Fruit fly (Drosophila melanogaster) whole organism, prepupa: ENCODE measurements around the gene GluRIIE.

ENCODE experiments used
- Blimp-1 ChIP-seq: fragments of 200-800 bp; sonication (Bioruptor generic); optimal IDR thresholded peaks from 3 replicates; lab custom pipeline; 2017; ENCODE audit warnings: missing biosample characterization, missing genetic modification characterization, mild to moderate bottlenecking, moderate library complexity, missing genetic modification reagents
- CG10631 ChIP-seq: fragments of 200-800 bp; sonication (Bioruptor generic); optimal IDR thresholded peaks from 2 replicates; lab custom pipeline; 2016; ENCODE audit warnings: missing biosample characterization, missing genetic modification characterization
- CG11762 ChIP-seq: fragments of 200-800 bp; sonication (Bioruptor generic); optimal IDR thresholded peaks from 3 replicates; lab custom pipeline; 2016; ENCODE audit warnings: missing biosample characterization, missing genetic modification characterization; ENCODE audit not compliant: insufficient read depth
- CG11902 ChIP-seq: fragments of 200-800 bp; sonication (Bioruptor generic); optimal IDR thresholded peaks from 3 replicates; lab custom pipeline; 2016; ENCODE audit warnings: missing biosample characterization, missing genetic modification characterization
- CG1621 ChIP-seq: fragments of 200-800 bp; sonication (Bioruptor generic); optimal IDR thresholded peaks from 3 replicates; lab custom pipeline; 2018; ENCODE audit warnings: missing biosample characterization, mild to moderate bottlenecking, missing genetic modification characterization
- CG16779 ChIP-seq: fragments of 200-800 bp; sonication (Bioruptor generic); optimal IDR thresholded peaks from 3 replicates; lab custom pipeline; 2017; ENCODE audit warnings: missing biosample characterization, mild to moderate bottlenecking, missing genetic modification characterization
- CG3919 ChIP-seq: fragments of 200-800 bp; sonication (Bioruptor generic); optimal IDR thresholded peaks from 3 replicates; lab custom pipeline; 2016; ENCODE audit warnings: missing biosample characterization, missing genetic modification characterization
- CG6276 ChIP-seq: fragments of 200-800 bp; sonication (Bioruptor generic); optimal IDR thresholded peaks from 2 replicates; lab custom pipeline; 2017; ENCODE audit warnings: missing biosample characterization, mild to moderate bottlenecking, missing genetic modification characterization
- CG6792 ChIP-seq: fragments of 200-800 bp; sonication (Bioruptor generic); optimal IDR thresholded peaks from 3 replicates; lab custom pipeline; 2016; ENCODE audit warnings: missing biosample characterization, missing genetic modification characterization
- CG6808 ChIP-seq: fragments of 200-800 bp; sonication (Bioruptor generic); optimal IDR thresholded peaks from 3 replicates; lab custom pipeline; 2017; ENCODE audit warnings: missing biosample characterization, missing genetic modification characterization, mild to moderate bottlenecking, moderate library complexity, missing genetic modification reagents
- CG7368 ChIP-seq: fragments of 200-800 bp; sonication (Bioruptor generic); optimal IDR thresholded peaks from 3 replicates; lab custom pipeline; 2016; ENCODE audit warnings: missing biosample characterization, missing genetic modification characterization
- CG8119 ChIP-seq: fragments of 200-800 bp; sonication (Bioruptor generic); IDR thresholded peaks from 3 replicates; pipeline ENCODE4 v1.3.6; 2022; ENCODE audit warnings: missing biosample characterization, missing genetic modification characterization
- CG9139 ChIP-seq: fragments of 200-800 bp; sonication (Bioruptor generic); optimal IDR thresholded peaks from 3 replicates; lab custom pipeline; 2017; ENCODE audit warnings: missing biosample characterization, mild to moderate bottlenecking, missing genetic modification characterization
- Eip75B ChIP-seq: fragments of 200-800 bp; sonication (Bioruptor generic); optimal IDR thresholded peaks from 3 replicates; lab custom pipeline; 2016; ENCODE audit warnings: missing biosample characterization, missing genetic modification characterization
- Eip78C ChIP-seq: fragments of 200-800 bp; sonication (Bioruptor generic); peaks from one replicate; lab custom pipeline; 2016; ENCODE audit warnings: missing biosample characterization, missing genetic modification characterization
- Hr39 ChIP-seq: fragments of 200-800 bp; sonication (Bioruptor generic); optimal IDR thresholded peaks from 2 replicates; lab custom pipeline; 2016; ENCODE audit warnings: missing biosample characterization, missing genetic modification characterization
- Met ChIP-seq: fragments of 200-800 bp; sonication (Bioruptor generic); optimal IDR thresholded peaks from 3 replicates; lab custom pipeline; 2016; ENCODE audit warnings: missing biosample characterization, missing genetic modification characterization
- OdsH ChIP-seq: fragments of 200-800 bp; sonication (Bioruptor generic); optimal IDR thresholded peaks from 3 replicates; lab custom pipeline; 2016; ENCODE audit warnings: missing biosample characterization, missing genetic modification characterization
- Smox ChIP-seq: fragments of 200-800 bp; sonication (Bioruptor generic); optimal IDR thresholded peaks from 3 replicates; lab custom pipeline; 2016; ENCODE audit warnings: missing biosample characterization, missing genetic modification characterization
- Sox102F ChIP-seq: fragments of 200-800 bp; sonication (Bioruptor generic); optimal IDR thresholded peaks from 2 replicates; lab custom pipeline; 2016; ENCODE audit warnings: missing biosample characterization, mild to moderate bottlenecking, missing genetic modification characterization
- Sox14 ChIP-seq: fragments of 200-800 bp; sonication (Bioruptor generic); optimal IDR thresholded peaks from 3 replicates; lab custom pipeline; 2016; ENCODE audit warnings: missing biosample characterization, missing genetic modification characterization
- Sox15 ChIP-seq: fragments of 200-800 bp; sonication (Bioruptor generic); optimal IDR thresholded peaks from 3 replicates; lab custom pipeline; 2016; ENCODE audit warnings: missing biosample characterization, missing genetic modification characterization
- dac ChIP-seq: fragments of 200-800 bp; sonication (Bioruptor generic); optimal IDR thresholded peaks from 2 replicates; lab custom pipeline; 2017; ENCODE audit warnings: missing biosample characterization, mild to moderate bottlenecking, missing genetic modification characterization
- dsx ChIP-seq: fragments of 200-800 bp; optimal IDR thresholded peaks from 3 replicates; lab custom pipeline; 2019; ENCODE audit warnings: missing biosample characterization, mild to moderate bottlenecking, missing genetic modification characterization, moderate library complexity; ENCODE audit not compliant: poor library complexity, severe bottlenecking
- eg ChIP-seq: fragments of 200-800 bp; sonication (Bioruptor generic); IDR thresholded peaks from 3 replicates; pipeline ENCODE4 v1.3.6; 2022; ENCODE audit warnings: missing biosample characterization, missing genetic modification characterization
- esn ChIP-seq: fragments of 200-800 bp; sonication (Bioruptor generic); optimal IDR thresholded peaks from 2 replicates; lab custom pipeline; 2016; ENCODE audit warnings: missing biosample characterization, mild to moderate bottlenecking, missing genetic modification characterization, moderate library complexity
- fd59A ChIP-seq: fragments of 200-800 bp; sonication (Bioruptor generic); optimal IDR thresholded peaks from 2 replicates; lab custom pipeline; 2017; ENCODE audit warnings: missing biosample characterization, mild to moderate bottlenecking, missing genetic modification characterization, missing genetic modification reagents
- fkh ChIP-seq: fragments of 200-800 bp; sonication (Bioruptor generic); optimal IDR thresholded peaks from 3 replicates; lab custom pipeline; 2017; ENCODE audit warnings: missing biosample characterization, mild to moderate bottlenecking, missing genetic modification characterization, moderate library complexity
- lz ChIP-seq: fragments of 200-800 bp; sonication (Bioruptor generic); optimal IDR thresholded peaks from 3 replicates; lab custom pipeline; 2016; ENCODE audit warnings: missing biosample characterization, missing genetic modification characterization
- net ChIP-seq: fragments of 200-800 bp; sonication (Bioruptor generic); optimal IDR thresholded peaks from 3 replicates; lab custom pipeline; 2016; ENCODE audit warnings: missing biosample characterization, missing genetic modification characterization
- ss ChIP-seq, 2 experiments: fragments of 200-800 bp; sonication (Bioruptor generic); optimal IDR thresholded peaks; 2 replicates in 1 of 2; 3 replicates in 1 of 2; lab custom pipeline; 2017 to 2018; ENCODE audit warnings: mild to moderate bottlenecking in 2 of 2, missing biosample characterization in 2 of 2, missing genetic modification characterization in 2 of 2, moderate library complexity in 1 of 2
- topi ChIP-seq: fragments of 200-800 bp; sonication (Bioruptor generic); optimal IDR thresholded peaks from 3 replicates; lab custom pipeline; 2016; ENCODE audit warnings: missing biosample characterization, missing genetic modification characterization
- vri ChIP-seq: fragments of 200-800 bp; sonication (Bioruptor generic); optimal IDR thresholded peaks from 3 replicates; lab custom pipeline; 2016; ENCODE audit warnings: missing biosample characterization, mild to moderate bottlenecking, missing genetic modification characterization

GluRIIE gene

dm6 chr3R:20648616-20649015 lies at the start of gene GluRIIE:
GluRIIE (minus strand) TSS chr3R:20648716.
- TF ChIP-seq net (GFP tag; lab: Kevin White, UChicago) (no peak), topi (no peak), CG8119 (no peak), Eip75B (GFP tag; lab: Kevin White, UChicago) (no peak), vri (GFP tag; lab: Kevin White, UChicago) (no peak), CG6276 (GFP tag; lab: Kevin White, UChicago) (no peak), CG1621 (tag; lab: Kevin White, UChicago) (no peak), Met (GFP tag; lab: Kevin White, UChicago) (no peak), CG9139 (GFP tag; lab: Kevin White, UChicago) (no peak), CG11762 (GFP tag; lab: Kevin White, UChicago) (no peak), Blimp-1 (GFP tag; lab: Kevin White, UChicago) (no peak), ss (GFP tag; optimal IDR thresholded peaks at IDR 0.05; lab: Kevin White, UChicago) (no peak), fkh (GFP tag; lab: Kevin White, UChicago) (no peak), Sox102F (no peak), CG11902 (GFP tag; lab: Kevin White, UChicago) (no peak), CG6792 (GFP tag; lab: Kevin White, UChicago) (no peak)
- TF ChIP-seq, all 60 proteins: peak for 0

dm6 chr3R:20677251-20677650 lies 28.7 kb upstream of the GluRIIE start, which contains the start of gene CG4000:
CG4000 (minus strand) TSS chr3R:20677351.
- no peak for TF ChIP-seq fd59A
- TF ChIP-seq Hr39 (GFP tag; lab: Kevin White, UChicago) = no peak
- TF ChIP-seq CG16779 (tag; lab: Kevin White, UChicago) = no peak
- TF ChIP-seq Met (GFP tag; lab: Kevin White, UChicago) = no peak
- TF ChIP-seq lz (GFP tag; lab: Kevin White, UChicago) = no peak
- TF ChIP-seq CG6808 (GFP tag; lab: Kevin White, UChicago) = no peak
- no peak for TF ChIP-seq Eip78C (GFP tag; lab: Kevin White, UChicago)
- TF ChIP-seq OdsH (GFP tag; lab: Kevin White, UChicago) = no peak
- no peak for TF ChIP-seq CG9139 (GFP tag; lab: Kevin White, UChicago)
- no peak for TF ChIP-seq vri (GFP tag; lab: Kevin White, UChicago)
- no peak for TF ChIP-seq CG7368 (GFP tag; lab: Kevin White, UChicago)
- no peak for TF ChIP-seq Smox (GFP tag; lab: Kevin White, UChicago)
- TF ChIP-seq dac (GFP tag; lab: Kevin White, UChicago) = no peak

- TF ChIP-seq CG10631 (no peak), CG3919 (GFP tag; lab: Kevin White, UChicago) (no peak), Sox102F (no peak), CG9139 (GFP tag; lab: Kevin White, UChicago) (no peak), dac (GFP tag; lab: Kevin White, UChicago) (no peak), net (GFP tag; lab: Kevin White, UChicago) (no peak), Sox14 (GFP tag; lab: Kevin White, UChicago) (no peak), esn (no peak), Sox15 (GFP tag; lab: Kevin White, UChicago) (no peak)
- TF ChIP-seq, all 60 proteins: peak for 0
These were observed 27.3 kb upstream of the GluRIIE start for dm6 chr3R:20675772-20676171.

dm6 chr3R:20669040-20669621 lies 20.6 kb upstream of the GluRIIE start, which contains the start of gene Cpr92F:
Cpr92F (plus strand) TSS chr3R:20669571.
- TF ChIP-seq eg (GFP tag; lab: Robert Waterston, UW) (no peak), dsx (GFP tag; lab: Kevin White, UChicago) (peak; percentile 13), Eip78C (GFP tag; lab: Kevin White, UChicago) (peak; percentile 53)
- TF ChIP-seq, all 60 proteins: peak for 2
